Worm (Caenorhabditis elegans) whole organism, late embryonic: ENCODE results near the gene pcp-5.

ENCODE experiments used
- C08G9.2 ChIP-seq: sonication (generic microtip); optimal IDR thresholded peaks from 2 replicates; lab custom pipeline; 2016; ENCODE audit warnings: mild to moderate bottlenecking, missing genetic modification characterization, moderate library complexity, missing compliant biosample characterization
- F13H6.1 ChIP-seq: sonication (generic microtip); optimal IDR thresholded peaks from 2 replicates; lab custom pipeline; 2016; ENCODE audit warnings: missing genetic modification characterization, missing compliant biosample characterization
- K09A11.1 ChIP-seq: sonication (generic microtip); optimal IDR thresholded peaks from 2 replicates; lab custom pipeline; 2017; ENCODE audit warnings: antibody characterized with exemption, mild to moderate bottlenecking, missing genetic modification characterization, missing compliant biosample characterization; ENCODE audit not compliant: insufficient read depth
- Y22D7AL.16 ChIP-seq: sonication (generic microtip); optimal IDR thresholded peaks from 2 replicates; lab custom pipeline; 2016; ENCODE audit warnings: missing genetic modification characterization, missing compliant biosample characterization
- ama-1 ChIP-seq: fragments of 150-350 bp; optimal IDR thresholded peaks from 2 replicates; lab custom pipeline; 2014
- ceh-14 ChIP-seq: sonication (generic microtip); optimal IDR thresholded peaks from 2 replicates; lab custom pipeline; 2016; ENCODE audit warnings: missing genotype, missing genetic modification characterization, missing compliant biosample characterization
- ceh-19 ChIP-seq: fragments of 200-800 bp; sonication (Bioruptor generic); optimal IDR thresholded peaks from 2 replicates; lab custom pipeline; 2018; ENCODE audit warnings: mild to moderate bottlenecking, missing genetic modification characterization, missing compliant biosample characterization
- ceh-2 ChIP-seq: sonication (generic microtip); optimal IDR thresholded peaks from 2 replicates; lab custom pipeline; 2016; ENCODE audit warnings: missing genotype, missing genetic modification characterization, missing compliant biosample characterization
- ceh-22 ChIP-seq: sonication (generic microtip); optimal IDR thresholded peaks from 2 replicates; lab custom pipeline; 2017; ENCODE audit warnings: missing biosample characterization, missing genetic modification characterization
- ceh-30 ChIP-seq: fragments of 150-350 bp; optimal IDR thresholded peaks from 2 replicates; lab custom pipeline; 2014; ENCODE audit warnings: missing biosample characterization, missing genetic modification characterization
- ceh-34 ChIP-seq: sonication (generic microtip); optimal IDR thresholded peaks from 2 replicates; lab custom pipeline; 2016; ENCODE audit warnings: mild to moderate bottlenecking, missing genetic modification characterization, missing compliant biosample characterization
- ceh-6 ChIP-seq: fragments of 200-800 bp; sonication (Bioruptor generic); optimal IDR thresholded peaks from 2 replicates; lab custom pipeline; 2018; ENCODE audit warnings: mild to moderate bottlenecking, missing genetic modification characterization, missing compliant biosample characterization
- ceh-9 ChIP-seq: sonication (generic microtip); optimal IDR thresholded peaks from 2 replicates; lab custom pipeline; 2016; ENCODE audit warnings: mild to moderate bottlenecking, missing genetic modification characterization, inconsistent platforms, missing compliant biosample characterization
- dmd-4 ChIP-seq: sonication (generic microtip); optimal IDR thresholded peaks from 2 replicates; lab custom pipeline; 2016; ENCODE audit warnings: borderline replicate concordance, missing genetic modification characterization, missing compliant biosample characterization
- dve-1 ChIP-seq: sonication (generic microtip); optimal IDR thresholded peaks from 2 replicates; lab custom pipeline; 2017; ENCODE audit warnings: antibody characterized with exemption, mild to moderate bottlenecking, missing genetic modification characterization, missing compliant biosample characterization
- elt-2 ChIP-seq: sonication (generic microtip); optimal IDR thresholded peaks from 2 replicates; lab custom pipeline; 2016; ENCODE audit warnings: missing genetic modification reagents, missing genetic modification characterization, missing compliant biosample characterization
- fax-1 ChIP-seq: sonication (generic microtip); optimal IDR thresholded peaks from 2 replicates; lab custom pipeline; 2016; ENCODE audit warnings: missing genotype, missing genetic modification characterization, missing compliant biosample characterization
- fkh-10 ChIP-seq: fragments of 150-350 bp; optimal IDR thresholded peaks from 2 replicates; lab custom pipeline; 2014; ENCODE audit warnings: missing biosample characterization, missing genetic modification reagents, missing genetic modification characterization
- fkh-6 ChIP-seq: sonication (generic microtip); optimal IDR thresholded peaks from 2 replicates; lab custom pipeline; 2016; ENCODE audit warnings: missing genetic modification characterization, missing compliant biosample characterization
- gmeb-2 ChIP-seq: sonication (generic microtip); optimal IDR thresholded peaks from 2 replicates; lab custom pipeline; 2016; ENCODE audit warnings: missing genetic modification characterization, inconsistent platforms, missing compliant biosample characterization
- hlh-13 ChIP-seq: fragments of 200-800 bp; sonication (Bioruptor generic); optimal IDR thresholded peaks from 2 replicates; lab custom pipeline; 2018; ENCODE audit warnings: mild to moderate bottlenecking, missing genetic modification characterization, missing compliant biosample characterization
- hlh-15 ChIP-seq: sonication (generic microtip); optimal IDR thresholded peaks from 2 replicates; lab custom pipeline; 2016; ENCODE audit warnings: missing genetic modification characterization, missing compliant biosample characterization
- hlh-6 ChIP-seq: sonication (generic microtip); optimal IDR thresholded peaks from 2 replicates; lab custom pipeline; 2016; ENCODE audit warnings: missing genotype, missing genetic modification characterization, missing compliant biosample characterization
- hlh-8 ChIP-seq: sonication (generic microtip); optimal IDR thresholded peaks from 2 replicates; lab custom pipeline; 2016; ENCODE audit warnings: missing genotype, missing genetic modification characterization, missing compliant biosample characterization
- lin-11 ChIP-seq: fragments of 200-800 bp; sonication (Bioruptor generic); optimal IDR thresholded peaks from 2 replicates; lab custom pipeline; 2018; ENCODE audit warnings: mild to moderate bottlenecking, missing genetic modification characterization, missing compliant biosample characterization
- mec-3 ChIP-seq: sonication (generic microtip); optimal IDR thresholded peaks from 2 replicates; lab custom pipeline; 2016; ENCODE audit warnings: borderline replicate concordance, missing genetic modification characterization, missing compliant biosample characterization
- nfya-1 ChIP-seq: sonication (generic microtip); optimal IDR thresholded peaks from 2 replicates; lab custom pipeline; 2017; ENCODE audit warnings: missing genetic modification characterization, mild to moderate bottlenecking, missing compliant biosample characterization, antibody characterized with exemption, moderate library complexity
- nhr-11 ChIP-seq: fragments of 150-350 bp; optimal IDR thresholded peaks from 2 replicates; lab custom pipeline; 2014; ENCODE audit warnings: missing biosample characterization, missing genetic modification characterization
- nhr-232 ChIP-seq: sonication (generic microtip); optimal IDR thresholded peaks from 2 replicates; lab custom pipeline; 2016; ENCODE audit warnings: missing genetic modification characterization, missing compliant biosample characterization
- npax-4 ChIP-seq: sonication (generic microtip); optimal IDR thresholded peaks from 2 replicates; lab custom pipeline; 2016; ENCODE audit warnings: missing genetic modification characterization, missing compliant biosample characterization
- odd-2 ChIP-seq: sonication (generic microtip); optimal IDR thresholded peaks from 2 replicates; lab custom pipeline; 2017; ENCODE audit warnings: antibody characterized with exemption, mild to moderate bottlenecking, missing genetic modification characterization, missing compliant biosample characterization
- pat-9 ChIP-seq: fragments of 200-800 bp; sonication (Bioruptor generic); optimal IDR thresholded peaks from 2 replicates; lab custom pipeline; 2018; ENCODE audit warnings: mild to moderate bottlenecking, missing genetic modification characterization, moderate library complexity, missing compliant biosample characterization
- pax-1 ChIP-seq: fragments of 150-350 bp; optimal IDR thresholded peaks from 2 replicates; lab custom pipeline; 2014; ENCODE audit warnings: missing biosample characterization, missing genetic modification characterization
- pha-2 ChIP-seq: sonication (generic microtip); optimal IDR thresholded peaks from 2 replicates; lab custom pipeline; 2017; ENCODE audit warnings: mild to moderate bottlenecking, missing genetic modification characterization, missing compliant biosample characterization
- pha-4 ChIP-seq: fragments of 150-350 bp; optimal IDR thresholded peaks from 2 replicates; lab custom pipeline; 2018; ENCODE audit warnings: missing biosample characterization, missing genetic modification reagents, missing genetic modification characterization
- pqm-1 ChIP-seq: sonication (generic microtip); optimal IDR thresholded peaks from 2 replicates; lab custom pipeline; 2016; ENCODE audit warnings: missing genetic modification characterization, missing compliant biosample characterization
- sdc-2 ChIP-seq: sonication (generic microtip); optimal IDR thresholded peaks from 2 replicates; lab custom pipeline; 2016; ENCODE audit warnings: missing genotype, missing genetic modification characterization, missing compliant biosample characterization
- sox-2 ChIP-seq: fragments of 200-800 bp; sonication (Bioruptor generic); IDR thresholded peaks from 2 replicates; pipeline ENCODE4 v1.3.6; 2022; ENCODE audit warnings: missing genetic modification reagents, missing genetic modification characterization, missing compliant biosample characterization
- sox-4 ChIP-seq: sonication (generic microtip); optimal IDR thresholded peaks from 2 replicates; lab custom pipeline; 2017; ENCODE audit warnings: mild to moderate bottlenecking, missing genetic modification characterization, inconsistent platforms, missing compliant biosample characterization
- tbx-7 ChIP-seq: sonication (generic microtip); optimal IDR thresholded peaks from 2 replicates; lab custom pipeline; 2016; ENCODE audit warnings: missing genotype, missing genetic modification characterization, missing compliant biosample characterization
- ttx-3 ChIP-seq: sonication (generic microtip); optimal IDR thresholded peaks from 2 replicates; lab custom pipeline; 2016; ENCODE audit warnings: missing genetic modification reagents, missing genetic modification characterization, missing compliant biosample characterization
- unc-42 ChIP-seq: sonication (generic microtip); optimal IDR thresholded peaks from 2 replicates; lab custom pipeline; 2016; ENCODE audit warnings: missing genotype, missing genetic modification characterization, missing compliant biosample characterization
- unc-55 ChIP-seq: sonication (generic microtip); optimal IDR thresholded peaks from 2 replicates; lab custom pipeline; 2017; ENCODE audit warnings: missing biosample characterization, missing genetic modification reagents, missing genetic modification characterization
- unc-86 ChIP-seq: sonication (generic microtip); optimal IDR thresholded peaks from 2 replicates; lab custom pipeline; 2016; ENCODE audit warnings: missing genetic modification characterization, missing compliant biosample characterization
- zip-5 ChIP-seq: sonication (generic microtip); optimal IDR thresholded peaks from 2 replicates; lab custom pipeline; 2016; ENCODE audit warnings: missing genetic modification characterization, missing compliant biosample characterization

Gene pcp-5

ce11 chrIII:7861535-7862120 lies 45.8 kb downstream of the pcp-5 start, which contains the start of gene snr-5:
snr-5 (plus strand) TSS chrIII:7862070.
- TF ChIP-seq nhr-11 (tag; lab: Kevin White, UChicago) (no peak), unc-42 (tag; lab: Kevin White, UChicago) (peak; percentile 11), ama-1 (lab: Kevin White, UChicago) (no peak), nfya-1 (tag; lab: Kevin White, UChicago) (no peak), dve-1 (tag; lab: Kevin White, UChicago) (no peak), elt-2 (tag; lab: Kevin White, UChicago) (no peak)

ce11 chrIII:7860885-7861284 lies 46.5 kb downstream of the pcp-5 start, which contains the start of gene cuc-1:
cuc-1 (minus strand) TSS chrIII:7860985.
- TF ChIP-seq K09A11.1 (tag; lab: Kevin White, UChicago) = no peak
- no peak for TF ChIP-seq ceh-19 (GFP tag; lab: Kevin White, UChicago)
- TF ChIP-seq npax-4 (tag; lab: Kevin White, UChicago) = no peak
- no peak for TF ChIP-seq ceh-34 (tag; lab: Kevin White, UChicago)
- no peak for TF ChIP-seq sdc-2 (tag; lab: Kevin White, UChicago)
- no peak for TF ChIP-seq ama-1 (lab: Kevin White, UChicago)
- TF ChIP-seq ceh-6 (GFP tag; lab: Kevin White, UChicago) = no peak
- TF ChIP-seq C08G9.2 (tag; lab: Kevin White, UChicago) = no peak
- no peak for TF ChIP-seq ceh-22 (tag; lab: Kevin White, UChicago)

ce11 chrIII:7859313-7859712 lies 48.1 kb downstream of the pcp-5 start, which contains the start of gene tomm-7:
tomm-7 (plus strand) TSS chrIII:7859613.
- no peak for TF ChIP-seq hlh-8
- no peak for TF ChIP-seq odd-2
- no peak for TF ChIP-seq ama-1 (lab: Kevin White, UChicago)
- no peak for TF ChIP-seq mec-3 (tag; lab: Kevin White, UChicago)
- no peak for TF ChIP-seq hlh-13
- TF ChIP-seq gmeb-2 (tag; lab: Kevin White, UChicago) = no peak
- no peak for TF ChIP-seq pax-1 (tag; lab: Kevin White, UChicago)
- no peak for TF ChIP-seq pat-9 (tag; lab: Kevin White, UChicago)
- TF ChIP-seq unc-55 = no peak
- no peak for TF ChIP-seq fkh-10 (GFP tag; lab: Kevin White, UChicago)
- TF ChIP-seq hlh-15 (tag; lab: Kevin White, UChicago) = no peak
- no peak for TF ChIP-seq tbx-7 (tag; lab: Kevin White, UChicago)
- no peak for TF ChIP-seq sox-4 (tag; lab: Kevin White, UChicago)
- no peak for TF ChIP-seq dmd-4 (tag; lab: Kevin White, UChicago)
- TF ChIP-seq unc-86 (tag; lab: Kevin White, UChicago) = no peak
- TF ChIP-seq pha-2 (tag; lab: Kevin White, UChicago) = no peak
- no peak for TF ChIP-seq Y22D7AL.16 (tag; lab: Kevin White, UChicago)
- TF ChIP-seq nhr-232 = no peak

- no peak for TF ChIP-seq ceh-9 (tag; lab: Kevin White, UChicago)
- no peak for TF ChIP-seq mec-3 (tag; lab: Kevin White, UChicago)
- peak; percentile 14 for TF ChIP-seq ceh-14 (tag; lab: Kevin White, UChicago)
- TF ChIP-seq fkh-6 (tag; lab: Kevin White, UChicago) = no peak
- TF ChIP-seq ceh-2 (tag; lab: Kevin White, UChicago) = peak; percentile 69
- TF ChIP-seq hlh-6 = no peak
- no peak for TF ChIP-seq nfya-1 (tag; lab: Kevin White, UChicago)
- TF ChIP-seq F13H6.1 (tag; lab: Kevin White, UChicago) = no peak
- TF ChIP-seq pqm-1 (tag; lab: Kevin White, UChicago) = peak; percentile 33
- no peak for TF ChIP-seq ttx-3 (tag; lab: Kevin White, UChicago)
- TF ChIP-seq ceh-30 (tag; lab: Kevin White, UChicago) = no peak
- TF ChIP-seq fax-1 (tag; lab: Kevin White, UChicago) = peak; percentile 0
- TF ChIP-seq Y22D7AL.16 (tag; lab: Kevin White, UChicago) = no peak
- TF ChIP-seq pha-4 (tag; lab: Kevin White, UChicago) = no peak
- no peak for TF ChIP-seq lin-11 (tag; lab: Kevin White, UChicago)
- TF ChIP-seq hlh-15 (tag; lab: Kevin White, UChicago) = no peak
- no peak for TF ChIP-seq pax-1 (tag; lab: Kevin White, UChicago)
- peak; percentile 47 for TF ChIP-seq zip-5 (tag; lab: Kevin White, UChicago)
- TF ChIP-seq sox-2 (GFP tag; lab: Robert Waterston, UW) = no peak
- TF ChIP-seq sdc-2 (tag; lab: Kevin White, UChicago) = no peak
- peak; percentile 73 for TF ChIP-seq C08G9.2 (tag; lab: Kevin White, UChicago)
- no peak for TF ChIP-seq ama-1 (lab: Kevin White, UChicago)
Measured at ce11 chrIII:7858407-7859029, 48.9 kb downstream of the pcp-5 start, which contains the start of the genes coq-5 and ufm-1. coq-5 (minus strand) TSS chrIII:7858457. ufm-1 (plus strand) TSS chrIII:7858979.
